Worm (Caenorhabditis elegans) whole organism, L4 larva: ENCODE data around the gene F10E7.6.
"Not testable (repeated sequence)": the region's sequence is repeated elsewhere in the genome, so short reads cannot be mapped to it uniquely, and the experiment has no call there.

Source experiments
- D1046.2 ChIP-seq: fragments of 200-800 bp; sonication (Bioruptor generic); IDR thresholded peaks from 2 replicates; pipeline ENCODE4 v1.3.6; 2022; ENCODE audit warnings: missing genetic modification characterization, missing compliant biosample characterization
- Y5F2A.4 ChIP-seq: fragments of 200-800 bp; sonication (Bioruptor generic); optimal IDR thresholded peaks from 2 replicates; lab custom pipeline; 2018; ENCODE audit warnings: mild to moderate bottlenecking, missing genetic modification characterization, missing compliant biosample characterization
- arid-1 ChIP-seq: fragments of 200-800 bp; sonication (Bioruptor generic); conservative IDR thresholded peaks from 2 replicates; pipeline ENCODE4 v1.3.6; 2022; ENCODE audit warnings: missing genetic modification reagents, missing genetic modification characterization, missing compliant biosample characterization
- ceh-62 ChIP-seq: sonication (generic microtip); optimal IDR thresholded peaks from 2 replicates; lab custom pipeline; 2017; ENCODE audit warnings: missing biosample characterization, missing genetic modification characterization
- daf-12 ChIP-seq: fragments of 150-350 bp; optimal IDR thresholded peaks from 2 replicates; lab custom pipeline; 2014; ENCODE audit warnings: missing biosample characterization, missing genetic modification reagents, missing genetic modification characterization
- daf-16 ChIP-seq, 3 experiments: sonication (generic microtip); optimal IDR thresholded peaks; 2 replicates each; lab custom pipeline; 2016 to 2017; ENCODE audit warnings: missing genetic modification characterization in 3 of 3, missing genetic modification reagents in 3 of 3, mild to moderate bottlenecking in 2 of 3, missing compliant biosample characterization in 2 of 3, missing biosample characterization in 1 of 3, moderate library complexity in 1 of 3
- dmd-6 ChIP-seq: fragments of 200-800 bp; sonication (Bioruptor generic); IDR thresholded peaks from 2 replicates; pipeline ENCODE4 v1.3.6; 2022; ENCODE audit warnings: missing genetic modification reagents, missing genetic modification characterization, missing compliant biosample characterization
- dmd-9 ChIP-seq: fragments of 200-800 bp; sonication (Bioruptor generic); IDR thresholded peaks from 2 replicates; pipeline ENCODE4 v1.3.6; 2022; ENCODE audit warnings: missing genetic modification reagents, missing genetic modification characterization, missing compliant biosample characterization
- egl-27 ChIP-seq: sonication (generic microtip); optimal IDR thresholded peaks from 3 replicates; lab custom pipeline; 2017; ENCODE audit warnings: missing biosample characterization, missing genetic modification reagents, missing genetic modification characterization
- egl-43 ChIP-seq: fragments of 200-800 bp; sonication (Bioruptor generic); IDR thresholded peaks from 2 replicates; pipeline ENCODE4 v1.3.6; 2022; ENCODE audit warnings: missing genetic modification reagents, missing genetic modification characterization, missing compliant biosample characterization
- gei-8 ChIP-seq: fragments of 200-800 bp; sonication (Bioruptor generic); optimal IDR thresholded peaks from 2 replicates; lab custom pipeline; 2018; ENCODE audit warnings: mild to moderate bottlenecking, missing genetic modification characterization, missing compliant biosample characterization
- hlh-30 ChIP-seq: sonication (generic microtip); optimal IDR thresholded peaks from 2 replicates; lab custom pipeline; 2017; ENCODE audit warnings: antibody characterized with exemption, mild to moderate bottlenecking, missing genetic modification characterization, missing compliant biosample characterization; ENCODE audit not compliant: insufficient read depth
- hmg-1.1 ChIP-seq: fragments of 200-800 bp; sonication (Bioruptor generic); IDR thresholded peaks from 2 replicates; pipeline ENCODE4 v1.3.6; 2022; ENCODE audit warnings: missing genetic modification reagents, missing genetic modification characterization, missing compliant biosample characterization
- lim-7 ChIP-seq: fragments of 200-800 bp; sonication (Bioruptor generic); IDR thresholded peaks from 2 replicates; pipeline ENCODE4 v1.3.6; 2022; ENCODE audit warnings: missing genetic modification characterization, missing compliant biosample characterization
- lin-29 ChIP-seq: fragments of 200-800 bp; sonication (Bioruptor generic); IDR thresholded peaks from 2 replicates; pipeline ENCODE4 v1.3.6; 2022; ENCODE audit warnings: missing genetic modification reagents, missing genetic modification characterization, missing compliant biosample characterization
- lir-3 ChIP-seq: sonication (generic microtip); optimal IDR thresholded peaks from 2 replicates; lab custom pipeline; 2016; ENCODE audit warnings: mild to moderate bottlenecking, missing genetic modification characterization, missing compliant biosample characterization
- mes-2 ChIP-seq: sonication (generic microtip); optimal IDR thresholded peaks from 2 replicates; lab custom pipeline; 2016; ENCODE audit warnings: missing genotype, mild to moderate bottlenecking, missing genetic modification characterization, missing compliant biosample characterization; ENCODE audit not compliant: poor library complexity, severe bottlenecking
- mxl-3 ChIP-seq: fragments of 200-800 bp; sonication (Bioruptor generic); optimal IDR thresholded peaks from 2 replicates; lab custom pipeline; 2018; ENCODE audit warnings: mild to moderate bottlenecking, missing genetic modification characterization, missing compliant biosample characterization
- nhr-102 ChIP-seq: sonication (generic microtip); optimal IDR thresholded peaks from 2 replicates; lab custom pipeline; 2016; ENCODE audit warnings: mild to moderate bottlenecking, missing genetic modification characterization, moderate library complexity, missing compliant biosample characterization
- nhr-28 ChIP-seq: fragments of 150-350 bp; optimal IDR thresholded peaks from 2 replicates; lab custom pipeline; 2014; ENCODE audit warnings: missing biosample characterization, missing genetic modification characterization
- nhr-41 ChIP-seq: fragments of 200-800 bp; sonication (Bioruptor generic); IDR thresholded peaks from 2 replicates; pipeline ENCODE4 v1.3.6; 2022; ENCODE audit warnings: missing genetic modification reagents, missing genetic modification characterization, missing compliant biosample characterization
- nhr-6 ChIP-seq: fragments of 150-350 bp; optimal IDR thresholded peaks from 2 replicates; lab custom pipeline; 2014; ENCODE audit warnings: missing biosample characterization, missing genetic modification characterization
- php-3 ChIP-seq: fragments of 200-800 bp; sonication (Bioruptor generic); IDR thresholded peaks from 2 replicates; pipeline ENCODE4 v1.3.6; 2022; ENCODE audit warnings: missing genetic modification reagents, missing genetic modification characterization, missing compliant biosample characterization
- snpc-1.2 ChIP-seq: fragments of 200-800 bp; sonication (Bioruptor generic); IDR thresholded peaks from 2 replicates; pipeline ENCODE4 v1.3.6; 2022; ENCODE audit warnings: missing genetic modification reagents, missing genetic modification characterization, missing compliant biosample characterization
- spr-1 ChIP-seq: sonication (generic microtip); optimal IDR thresholded peaks from 2 replicates; lab custom pipeline; 2016; ENCODE audit warnings: mild to moderate bottlenecking, missing genetic modification characterization, missing compliant biosample characterization
- spr-3 ChIP-seq: fragments of 200-800 bp; sonication (Bioruptor generic); optimal IDR thresholded peaks from 2 replicates; lab custom pipeline; 2018; ENCODE audit warnings: mild to moderate bottlenecking, missing genetic modification characterization, missing compliant biosample characterization
- tag-97 ChIP-seq: fragments of 200-800 bp; sonication (Bioruptor generic); IDR thresholded peaks from 2 replicates; pipeline ENCODE4 v1.3.6; 2022; ENCODE audit warnings: missing genetic modification characterization, missing compliant biosample characterization
- unc-130 ChIP-seq: sonication (generic microtip); optimal IDR thresholded peaks from 2 replicates; lab custom pipeline; 2016; ENCODE audit warnings: missing genetic modification reagents, missing genetic modification characterization, missing compliant biosample characterization
- unc-62 ChIP-seq, 3 experiments: fragments of 150-350 bp in 1 of 3; sonication (generic microtip); optimal IDR thresholded peaks in 2 of 3; peaks in 1 of 3; 1 replicate in 1 of 3; 2 replicates in 2 of 3; lab custom pipeline; 2014 to 2017; ENCODE audit warnings: missing biosample characterization in 3 of 3, missing genetic modification characterization in 3 of 3, missing genetic modification reagents in 3 of 3, missing genotype in 1 of 3
- zag-1 ChIP-seq: fragments of 150-350 bp; optimal IDR thresholded peaks from 2 replicates; lab custom pipeline; 2014; ENCODE audit warnings: missing biosample characterization, missing genetic modification characterization
- zfp-3 ChIP-seq: fragments of 200-800 bp; sonication (Bioruptor generic); conservative IDR thresholded peaks from 2 replicates; pipeline ENCODE4 v1.3.6; 2022; ENCODE audit warnings: missing genetic modification reagents, missing genetic modification characterization, missing compliant biosample characterization

Gene F10E7.6

DNA sequence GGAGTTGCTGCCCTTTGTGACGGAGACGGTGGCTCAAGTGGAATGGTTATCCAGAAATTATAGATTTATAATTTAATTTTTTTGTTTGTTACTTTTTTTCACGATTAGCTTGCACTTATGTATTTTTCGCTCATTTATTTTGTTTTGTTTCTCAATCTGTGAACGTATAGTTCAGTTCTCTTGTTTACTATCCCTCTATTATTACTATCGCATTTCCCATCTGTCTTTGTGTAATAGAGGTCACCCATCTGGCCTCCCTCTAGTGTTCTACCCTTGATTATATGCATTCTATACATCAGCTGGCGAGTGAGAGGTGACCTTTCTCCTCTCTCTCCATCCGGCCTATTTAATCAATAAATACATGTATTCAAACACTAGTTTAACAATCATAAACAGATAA, 28.9 kb upstream of the F10E7.6 start, which contains the start of the genes T02G5.14 and T02G5.15:
TSS of gene T02G5.14 (plus strand) at position 301 of the 400 bp plus-strand sequence.
TSS of gene T02G5.15 (plus strand) at position 301 of the 400 bp plus-strand sequence.
- peak in 1 of 2 experiments; percentile 21 for TF ChIP-seq daf-16 (GFP tag; optimal IDR thresholded peaks at IDR 0.05; lab: Kevin White, UChicago)
- not testable (repeated sequence) for TF ChIP-seq daf-16 (tag; optimal IDR thresholded peaks at IDR 0.05; lab: Kevin White, UChicago)

DNA sequence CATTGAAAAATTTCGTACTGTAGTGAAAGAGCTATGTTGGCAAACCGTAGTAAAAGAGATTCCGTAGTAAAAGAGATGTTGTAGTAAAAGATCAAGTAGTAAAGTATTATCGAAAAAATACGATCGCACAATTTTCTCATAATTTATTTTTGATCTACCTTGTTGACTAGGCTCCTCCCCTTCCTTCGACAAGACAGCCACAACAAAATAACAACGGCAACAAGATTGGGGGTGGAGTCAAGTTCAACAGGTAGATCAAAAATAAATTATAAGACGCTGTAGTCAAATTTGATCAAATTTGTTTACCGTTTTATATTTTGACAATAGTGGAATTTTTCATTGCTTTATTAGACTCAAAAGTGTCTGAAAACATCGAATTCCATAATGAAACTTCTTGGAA, 24.6 kb upstream of the F10E7.6 start:
- TF ChIP-seq unc-62 (GFP tag; optimal IDR thresholded peaks at IDR 0.05 in 1 of 2; lab: Kevin White, UChicago) = peak in 1 of 2 experiments; percentile 67
- not testable (repeated sequence) for TF ChIP-seq unc-62 (tag; optimal IDR thresholded peaks at IDR 0.05; lab: Kevin White, UChicago)

DNA sequence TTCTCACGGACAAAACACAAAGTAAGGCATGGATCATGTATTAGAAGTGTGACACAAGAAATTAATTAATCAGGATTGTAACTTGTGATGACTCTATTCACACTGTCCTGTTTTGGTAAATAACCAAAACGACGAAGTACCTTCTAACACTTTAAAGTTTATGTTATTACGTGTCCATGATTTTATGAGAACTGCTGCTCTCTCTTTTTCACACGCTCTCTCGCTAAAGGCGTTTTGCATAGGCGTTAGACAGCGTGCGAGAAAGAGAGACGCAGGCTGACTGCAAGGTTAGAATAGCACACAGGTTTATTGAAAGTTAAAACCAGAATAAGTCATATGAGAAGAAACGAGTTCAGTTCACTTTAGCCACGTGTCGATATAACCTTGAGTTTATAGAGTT, 22.8 kb upstream of the F10E7.6 start:
- TF ChIP-seq nhr-41 (GFP tag; lab: Robert Waterston, UW) (no peak), hlh-30 (tag; lab: Kevin White, UChicago) (peak; percentile 37)

ce11 chrII:7090852-7091251, 22.0 kb upstream of the F10E7.6 start:
- TF ChIP-seq Y5F2A.4 (GFP tag; lab: Kevin White, UChicago) = no peak
- no peak for TF ChIP-seq D1046.2 (GFP tag; lab: Robert Waterston, UW)
- no peak for TF ChIP-seq lir-3 (tag; lab: Kevin White, UChicago)
- no peak for TF ChIP-seq zag-1 (tag; lab: Kevin White, UChicago)
- no peak for TF ChIP-seq mes-2 (tag; lab: Kevin White, UChicago)
- TF ChIP-seq hmg-1.1 = no peak
- no peak for TF ChIP-seq lin-29
- TF ChIP-seq gei-8 = no peak
- TF ChIP-seq egl-43 = no peak
- no peak for TF ChIP-seq spr-3 (GFP tag; lab: Kevin White, UChicago)
- TF ChIP-seq snpc-1.2 (GFP tag; lab: Robert Waterston, UW) = no peak
- no peak for TF ChIP-seq nhr-28
- no peak for TF ChIP-seq dmd-9 (GFP tag; lab: Robert Waterston, UW)
- no peak for TF ChIP-seq php-3 (GFP tag; lab: Robert Waterston, UW)
- TF ChIP-seq unc-62 (GFP tag; optimal IDR thresholded peaks at IDR 0.05 in 1 of 2; lab: Kevin White, UChicago) = no peak
- TF ChIP-seq unc-62 (tag; optimal IDR thresholded peaks at IDR 0.05; lab: Kevin White, UChicago) = no peak
- no peak for TF ChIP-seq daf-12 (tag; lab: Kevin White, UChicago)
- no peak for TF ChIP-seq dmd-6 (GFP tag; lab: Robert Waterston, UW)
- TF ChIP-seq unc-130 (GFP tag; lab: Kevin White, UChicago) = no peak
- TF ChIP-seq zfp-3 = no peak
- TF ChIP-seq ceh-62 (tag; lab: Kevin White, UChicago) = no peak

DNA sequence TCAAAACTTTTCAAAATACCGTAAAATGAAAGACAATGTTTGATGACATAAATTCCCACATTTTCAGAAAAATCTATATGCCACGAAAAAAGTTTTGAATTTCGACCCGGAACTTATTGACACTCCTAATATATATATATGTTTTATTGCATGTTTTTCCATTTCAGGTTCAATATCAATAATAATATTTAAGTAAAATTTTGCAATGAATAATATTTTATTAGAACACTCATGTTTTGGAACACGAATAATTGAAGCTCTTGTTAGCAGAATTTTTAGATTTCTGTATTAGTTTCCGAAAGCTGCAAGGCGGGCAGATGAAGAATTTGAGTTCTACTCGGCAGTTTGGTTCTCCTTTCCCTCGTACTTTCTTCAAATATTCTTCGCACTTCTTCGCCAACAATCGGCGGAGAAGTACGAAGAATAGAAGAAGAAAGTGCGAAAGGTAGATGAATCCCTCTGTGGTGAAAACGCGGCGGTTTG, 19.5 kb upstream of the F10E7.6 start, which contains the start of gene T02G5.3:
TSS of gene T02G5.3 (plus strand) at position 51 of the 483 bp plus-strand sequence.
- TF ChIP-seq daf-16 (GFP tag; optimal IDR thresholded peaks at IDR 0.05; lab: Kevin White, UChicago) = no peak
- no peak for TF ChIP-seq daf-16 (tag; optimal IDR thresholded peaks at IDR 0.05; lab: Kevin White, UChicago)
- TF ChIP-seq nhr-6 = no peak
- no peak for TF ChIP-seq spr-1 (tag; lab: Kevin White, UChicago)
- no peak for TF ChIP-seq mxl-3 (GFP tag; lab: Kevin White, UChicago)
- TF ChIP-seq egl-27 = no peak
- TF ChIP-seq nhr-102 (tag; lab: Kevin White, UChicago) = no peak
- no peak for TF ChIP-seq nhr-41 (GFP tag; lab: Robert Waterston, UW)
- no peak for TF ChIP-seq lim-7 (GFP tag; lab: Robert Waterston, UW)
- TF ChIP-seq arid-1 (GFP tag; lab: Robert Waterston, UW) = no peak
- no peak for TF ChIP-seq tag-97 (GFP tag; lab: Robert Waterston, UW)
